Fruit fly (Drosophila melanogaster) Kc167 (cell line): Measurements from ENCODE around the gene CstF64.

Experiments used
- Myc ChIP-seq: fragments of >200 bp; optimal IDR thresholded peaks from 2 replicates; lab custom pipeline; 2017; ENCODE audit warnings: missing external identifiers
- Sin3A ChIP-seq: fragments of >200 bp; optimal IDR thresholded peaks from 2 replicates; lab custom pipeline; 2018; ENCODE audit warnings: missing external identifiers
- h ChIP-seq: fragments of >200 bp; optimal IDR thresholded peaks from 3 replicates; lab custom pipeline; 2018; ENCODE audit warnings: missing external identifiers
- insv ChIP-seq: fragments of >200 bp; optimal IDR thresholded peaks from 3 replicates; lab custom pipeline; 2018; ENCODE audit warnings: missing external identifiers
- psq ChIP-seq: fragments of >200 bp; optimal IDR thresholded peaks from 2 replicates; lab custom pipeline; 2017; ENCODE audit warnings: missing external identifiers
- ttk ChIP-seq: sonication (Bioruptor generic); optimal IDR thresholded peaks from 2 replicates; lab custom pipeline; 2017; ENCODE audit warnings: missing external identifiers

DNA sequence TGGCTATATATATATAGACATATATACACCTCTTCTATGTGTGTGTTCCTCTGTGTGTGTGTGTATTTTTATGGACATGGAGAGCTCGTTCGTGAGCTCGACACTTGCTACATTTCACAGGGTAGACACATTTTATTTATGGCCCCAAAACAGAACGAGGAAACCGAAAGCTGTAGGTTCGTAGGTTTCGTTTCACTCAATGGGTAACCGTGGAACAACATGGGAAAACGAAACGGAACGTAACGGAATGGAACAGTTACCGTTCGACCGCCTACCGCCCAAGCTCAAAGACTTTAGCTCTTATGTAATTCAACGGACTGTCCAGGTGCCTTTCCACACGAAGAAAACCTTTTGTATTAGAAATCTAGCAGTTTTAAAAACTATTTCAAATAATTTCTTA is 46.9 kb downstream of the CstF64 start:
- TF ChIP-seq h (no peak), psq (lab: Kevin White, UChicago) (no peak), insv (lab: Kevin White, UChicago) (no peak), Myc (lab: Kevin White, UChicago) (no peak), Sin3A (no peak), ttk (no peak)
